Fruit fly (Drosophila melanogaster): Measurements from ENCODE around the gene CycJ.

Gene CycJ

DNA sequence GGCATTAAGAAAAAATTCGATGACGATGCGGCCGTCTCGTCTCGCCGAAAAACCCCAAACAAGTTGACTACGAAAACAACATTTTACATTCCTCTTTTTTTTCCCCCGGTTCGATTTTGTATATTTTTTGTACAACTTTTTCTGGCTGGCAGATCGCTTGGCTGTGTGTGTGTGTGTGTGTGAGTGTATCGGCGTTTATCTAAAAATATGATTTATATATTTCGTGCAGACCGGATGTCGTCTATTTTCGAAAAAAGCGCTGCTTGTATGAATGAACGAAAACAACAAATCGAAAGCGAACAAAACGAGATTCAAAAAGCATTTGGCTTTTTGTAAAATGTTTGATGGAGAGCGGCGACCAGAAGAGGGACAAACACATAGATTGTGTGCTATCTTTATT, 32.3 kb upstream of the CycJ start:
- peak; percentile 53 for TF ChIP-seq Med (GFP tag)
- peak; percentile 72 for TF ChIP-seq sd (tag; optimal IDR thresholded peaks at IDR 0.05)
- TF ChIP-seq Elba2 (GFP tag; optimal IDR thresholded peaks at IDR 0.05) = no peak
- peak; percentile 30 for TF ChIP-seq cg (GFP tag; optimal IDR thresholded peaks at IDR 0.05)

DNA sequence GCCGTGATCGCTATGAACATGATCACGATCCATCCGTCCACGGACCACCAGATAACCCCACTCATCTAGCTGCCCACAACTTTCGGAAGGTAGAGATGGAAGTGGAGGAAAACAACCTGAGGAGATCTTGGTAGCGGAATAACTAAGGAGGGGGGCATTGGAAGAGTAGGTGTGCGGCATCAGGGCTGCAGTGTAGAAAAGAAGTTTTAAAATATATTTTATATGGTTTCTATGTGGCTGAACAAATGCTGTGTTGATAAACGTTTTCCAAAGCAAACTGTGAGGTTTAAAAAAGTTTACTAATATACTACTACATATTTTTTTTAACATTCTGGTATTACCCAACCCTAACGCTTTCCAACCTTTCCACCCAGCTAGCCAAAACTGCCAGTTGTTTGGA, 31.3 kb upstream of the CycJ start:
- TF ChIP-seq Mrtf (GFP tag; IDR thresholded peaks at IDR 0.05) (no peak), CG17359 (tag; optimal IDR thresholded peaks at IDR 0.05) (peak; percentile 38), hbn (GFP tag; IDR thresholded peaks at IDR 0.05; ENCODE audit: partially characterized antibody) (no peak), Eip74EF (GFP tag; optimal IDR thresholded peaks at IDR 0.05) (no peak), CG10431 (GFP tag; optimal IDR thresholded peaks at IDR 0.05) (peak; percentile 32), B-H1 (GFP tag; IDR thresholded peaks at IDR 0.05) (no peak), CG13123 (GFP tag; optimal IDR thresholded peaks at IDR 0.05) (no peak), CG14014 (GFP tag; IDR thresholded peaks at IDR 0.05) (no peak; the same call in 1 of the 2 replicates), CG8944 (GFP tag; optimal IDR thresholded peaks at IDR 0.05) (no peak), CG4360 (GFP tag; IDR thresholded peaks at IDR 0.05) (no peak), Kr (GFP tag; optimal IDR thresholded peaks at IDR 0.05) (no peak), fd96Cb (tag; optimal IDR thresholded peaks at IDR 0.05) (peak; percentile 17), CG9876 (GFP tag; optimal IDR thresholded peaks at IDR 0.05) (no peak), cas (GFP tag; IDR thresholded peaks at IDR 0.05) (no peak), zf30C (GFP tag; optimal IDR thresholded peaks at IDR 0.05) (no peak), CG2129 (GFP tag; IDR thresholded peaks at IDR 0.05; ENCODE audit: partially characterized antibody) (no peak), zen2 (GFP tag; IDR thresholded peaks at IDR 0.05; ENCODE audit: partially characterized antibody) (no peak), br (optimal IDR thresholded peaks at IDR 0.05) (no peak), dmrt11E (tag; optimal IDR thresholded peaks at IDR 0.05) (peak; percentile 4), Meics (GFP tag; optimal IDR thresholded peaks at IDR 0.05) (no peak), Six4 (GFP tag; optimal IDR thresholded peaks at IDR 0.05) (no peak), CG15696 (tag; optimal IDR thresholded peaks at IDR 0.05) (no peak), CG15011 (GFP tag; optimal IDR thresholded peaks at IDR 0.05) (peak; percentile 2), HmgD (GFP tag; optimal IDR thresholded peaks at IDR 0.05) (no peak), CG17612 (GFP tag; IDR thresholded peaks at IDR 0.05) (no peak), mld (GFP tag; IDR thresholded peaks at IDR 0.05; ENCODE audit: partially characterized antibody) (no peak), ab (GFP tag; optimal IDR thresholded peaks at IDR 0.05) (no peak), hb (GFP tag; IDR thresholded peaks at IDR 0.05; ENCODE audit: partially characterized antibody) (no peak), Atf6 (GFP tag; IDR thresholded peaks at IDR 0.05) (no peak), CG18764 (GFP tag; optimal IDR thresholded peaks at IDR 0.05) (no peak), CG8281 (tag; optimal IDR thresholded peaks at IDR 0.05) (no peak), NFAT (GFP tag; IDR thresholded peaks at IDR 0.05) (no peak), ase (GFP tag; IDR thresholded peaks at IDR 0.05) (no peak), CG16815 (GFP tag; optimal IDR thresholded peaks at IDR 0.05) (no peak), ap (GFP tag; IDR thresholded peaks at IDR 0.05) (no peak), CG30431 (GFP tag; optimal IDR thresholded peaks at IDR 0.05) (no peak), CG7987 (GFP tag; optimal IDR thresholded peaks at IDR 0.05) (no peak), CG17829 (tag; optimal IDR thresholded peaks at IDR 0.05) (peak; percentile 18), CG9797 (GFP tag; optimal IDR thresholded peaks at IDR 0.05) (no peak), NfI (GFP tag; optimal IDR thresholded peaks at IDR 0.05) (no peak), tx (GFP tag; optimal IDR thresholded peaks at IDR 0.05) (no peak), CG5180 (GFP tag; optimal IDR thresholded peaks at IDR 0.05) (no peak), CG30403 (GFP tag; optimal IDR thresholded peaks at IDR 0.05) (no peak), CG18619 (GFP tag; optimal IDR thresholded peaks at IDR 0.05) (peak; percentile 27), ewg (GFP tag; optimal IDR thresholded peaks at IDR 0.05) (peak; percentile 3), odd (GFP tag; optimal IDR thresholded peaks at IDR 0.05) (no peak)
